Worm (Caenorhabditis elegans) whole organism, L4 larva: ENCODE results near the gene tin-9.2.

Experiments used
- F49E8.2 ChIP-seq: sonication (generic microtip); optimal IDR thresholded peaks from 2 replicates; lab custom pipeline; 2016; ENCODE audit warnings: missing compliant biosample characterization, mild to moderate bottlenecking, missing genetic modification characterization, borderline replicate concordance
- T20F7.1 ChIP-seq: fragments of 200-800 bp; sonication (Bioruptor generic); optimal IDR thresholded peaks from 2 replicates; lab custom pipeline; 2018; ENCODE audit warnings: mild to moderate bottlenecking, missing genetic modification characterization, missing compliant biosample characterization
- T26A8.4 ChIP-seq: fragments of 200-800 bp; sonication (Bioruptor generic); IDR thresholded peaks from 2 replicates; pipeline ENCODE4 v1.3.6; 2022; ENCODE audit warnings: missing genetic modification characterization, missing compliant biosample characterization
- Y105C5A.15 ChIP-seq: fragments of 200-800 bp; sonication (Bioruptor generic); IDR thresholded peaks from 2 replicates; pipeline ENCODE4 v1.3.6; 2022; ENCODE audit warnings: missing genetic modification characterization, missing compliant biosample characterization
- Y48G9A.11 ChIP-seq: fragments of 200-800 bp; sonication (Bioruptor generic); IDR thresholded peaks from 2 replicates; pipeline ENCODE4 v1.3.6; 2022; ENCODE audit warnings: missing genetic modification reagents, missing genetic modification characterization, missing compliant biosample characterization
- Y5F2A.4 ChIP-seq: fragments of 200-800 bp; sonication (Bioruptor generic); optimal IDR thresholded peaks from 2 replicates; lab custom pipeline; 2018; ENCODE audit warnings: mild to moderate bottlenecking, missing genetic modification characterization, missing compliant biosample characterization
- ZK337.2 ChIP-seq: fragments of 200-800 bp; sonication (Bioruptor generic); IDR thresholded peaks from 2 replicates; pipeline ENCODE4 v1.3.6; 2022; ENCODE audit warnings: missing genetic modification reagents, missing genetic modification characterization, missing compliant biosample characterization
- aly-2 ChIP-seq: sonication (generic microtip); optimal IDR thresholded peaks from 2 replicates; lab custom pipeline; 2018; ENCODE audit warnings: missing biosample characterization, missing genetic modification characterization
- ama-1 ChIP-seq: fragments of 150-350 bp; optimal IDR thresholded peaks from 2 replicates; lab custom pipeline; 2014; ENCODE audit warnings: inconsistent platforms, mixed read lengths
- ceh-32 ChIP-seq: sonication (generic microtip); optimal IDR thresholded peaks from 2 replicates; lab custom pipeline; 2016; ENCODE audit warnings: mild to moderate bottlenecking, missing genetic modification characterization, missing compliant biosample characterization; ENCODE audit not compliant: poor library complexity
- ceh-82 ChIP-seq: sonication (generic microtip); optimal IDR thresholded peaks from 2 replicates; lab custom pipeline; 2017; ENCODE audit warnings: missing biosample characterization, missing genetic modification characterization
- ces-1 ChIP-seq: fragments of 150-350 bp; sonication (generic microtip); optimal IDR thresholded peaks from 4 replicates; lab custom pipeline; 2014; ENCODE audit warnings: missing biosample characterization, missing genetic modification reagents, missing genetic modification characterization
- ctbp-1 ChIP-seq: fragments of 200-800 bp; sonication (Bioruptor generic); IDR thresholded peaks from 2 replicates; pipeline ENCODE4 v1.3.6; 2022; ENCODE audit warnings: missing genetic modification reagents, missing genetic modification characterization, missing compliant biosample characterization
- daf-16 ChIP-seq, 3 experiments: sonication (generic microtip); optimal IDR thresholded peaks; 2 replicates each; lab custom pipeline; 2016 to 2017; ENCODE audit warnings: missing genetic modification characterization in 3 of 3, missing genetic modification reagents in 3 of 3, mild to moderate bottlenecking in 2 of 3, missing compliant biosample characterization in 2 of 3, missing biosample characterization in 1 of 3, moderate library complexity in 1 of 3
- daf-19 ChIP-seq: fragments of 200-800 bp; sonication (Bioruptor generic); conservative IDR thresholded peaks from 2 replicates; pipeline ENCODE4 v1.3.6; 2022; ENCODE audit warnings: missing genetic modification characterization, missing compliant biosample characterization
- dmd-6 ChIP-seq: fragments of 200-800 bp; sonication (Bioruptor generic); IDR thresholded peaks from 2 replicates; pipeline ENCODE4 v1.3.6; 2022; ENCODE audit warnings: missing genetic modification reagents, missing genetic modification characterization, missing compliant biosample characterization
- dmd-9 ChIP-seq: fragments of 200-800 bp; sonication (Bioruptor generic); IDR thresholded peaks from 2 replicates; pipeline ENCODE4 v1.3.6; 2022; ENCODE audit warnings: missing genetic modification reagents, missing genetic modification characterization, missing compliant biosample characterization
- dpl-1 ChIP-seq: fragments of 150-350 bp; optimal IDR thresholded peaks from 2 replicates; lab custom pipeline; 2014; ENCODE audit warnings: missing biosample characterization, missing genetic modification reagents, missing genetic modification characterization
- hlh-11 ChIP-seq: fragments of 200-800 bp; sonication (Bioruptor generic); optimal IDR thresholded peaks from 2 replicates; lab custom pipeline; 2018; ENCODE audit warnings: mild to moderate bottlenecking, missing genetic modification characterization, missing compliant biosample characterization
- hlh-30 ChIP-seq: sonication (generic microtip); optimal IDR thresholded peaks from 2 replicates; lab custom pipeline; 2017; ENCODE audit warnings: antibody characterized with exemption, mild to moderate bottlenecking, missing genetic modification characterization, missing compliant biosample characterization; ENCODE audit not compliant: insufficient read depth
- lim-7 ChIP-seq: fragments of 200-800 bp; sonication (Bioruptor generic); IDR thresholded peaks from 2 replicates; pipeline ENCODE4 v1.3.6; 2022; ENCODE audit warnings: missing genetic modification characterization, missing compliant biosample characterization
- lin-1 ChIP-seq: fragments of 200-800 bp; sonication (Bioruptor generic); IDR thresholded peaks from 2 replicates; pipeline ENCODE4 v1.3.6; 2022; ENCODE audit warnings: missing genetic modification reagents, missing genetic modification characterization, missing compliant biosample characterization
- lin-13 ChIP-seq: fragments of 150-350 bp; optimal IDR thresholded peaks from 2 replicates; lab custom pipeline; 2014; ENCODE audit warnings: missing biosample characterization, missing genetic modification reagents, missing genetic modification characterization
- lin-38 ChIP-seq: fragments of 200-800 bp; sonication (Bioruptor generic); IDR thresholded peaks from 2 replicates; pipeline ENCODE4 v1.3.6; 2022; ENCODE audit warnings: missing genetic modification reagents, missing genetic modification characterization, missing compliant biosample characterization
- lin-39 ChIP-seq: fragments of 150-350 bp; optimal IDR thresholded peaks from 2 replicates; lab custom pipeline; 2014; ENCODE audit warnings: missing biosample characterization, missing genetic modification reagents, missing genetic modification characterization
- lir-3 ChIP-seq: sonication (generic microtip); optimal IDR thresholded peaks from 2 replicates; lab custom pipeline; 2016; ENCODE audit warnings: mild to moderate bottlenecking, missing genetic modification characterization, missing compliant biosample characterization
- madf-5 ChIP-seq, 2 experiments: fragments of 200-800 bp; sonication (Bioruptor generic); IDR thresholded peaks; 2 replicates each; pipeline ENCODE4 v1.3.6; 2022; ENCODE audit warnings: missing compliant biosample characterization in 2 of 2, missing genetic modification characterization in 2 of 2
- mdl-1 ChIP-seq, 2 experiments: fragments of 150-350 bp in 1 of 2; sonication (generic microtip) in 1 of 2; optimal IDR thresholded peaks; 2 replicates each; lab custom pipeline; 2014 to 2017; ENCODE audit warnings: missing biosample characterization in 2 of 2, missing genetic modification characterization in 2 of 2
- mxl-2 ChIP-seq: fragments of 200-800 bp; sonication (Bioruptor generic); conservative IDR thresholded peaks from 2 replicates; pipeline ENCODE4 v1.3.6; 2022; ENCODE audit warnings: missing genetic modification reagents, missing genetic modification characterization, missing compliant biosample characterization
- mxl-3 ChIP-seq: fragments of 200-800 bp; sonication (Bioruptor generic); optimal IDR thresholded peaks from 2 replicates; lab custom pipeline; 2018; ENCODE audit warnings: mild to moderate bottlenecking, missing genetic modification characterization, missing compliant biosample characterization
- nhr-10 ChIP-seq: fragments of 150-350 bp; optimal IDR thresholded peaks from 2 replicates; lab custom pipeline; 2014; ENCODE audit warnings: missing biosample characterization, missing genetic modification characterization
- nhr-102 ChIP-seq: sonication (generic microtip); optimal IDR thresholded peaks from 2 replicates; lab custom pipeline; 2016; ENCODE audit warnings: mild to moderate bottlenecking, missing genetic modification characterization, moderate library complexity, missing compliant biosample characterization
- nhr-237 ChIP-seq: sonication (generic microtip); optimal IDR thresholded peaks from 2 replicates; lab custom pipeline; 2017; ENCODE audit warnings: missing biosample characterization, missing genetic modification characterization
- nhr-25 ChIP-seq: sonication (generic microtip); optimal IDR thresholded peaks from 2 replicates; lab custom pipeline; 2017; ENCODE audit warnings: missing genetic modification characterization, mild to moderate bottlenecking, missing compliant biosample characterization, antibody characterized with exemption, moderate library complexity, borderline replicate concordance; ENCODE audit not compliant: insufficient read depth
- nhr-28 ChIP-seq: fragments of 150-350 bp; optimal IDR thresholded peaks from 2 replicates; lab custom pipeline; 2014; ENCODE audit warnings: missing biosample characterization, missing genetic modification characterization
- nhr-48 ChIP-seq: sonication (generic microtip); optimal IDR thresholded peaks from 2 replicates; lab custom pipeline; 2016; ENCODE audit warnings: mild to moderate bottlenecking, missing genetic modification characterization, missing compliant biosample characterization
- nhr-6 ChIP-seq: fragments of 150-350 bp; optimal IDR thresholded peaks from 2 replicates; lab custom pipeline; 2014; ENCODE audit warnings: missing biosample characterization, missing genetic modification characterization
- pqm-1 ChIP-seq: sonication (generic microtip); optimal IDR thresholded peaks from 2 replicates; lab custom pipeline; 2017; ENCODE audit warnings: missing biosample characterization, missing genetic modification characterization
- sdz-12 ChIP-seq: fragments of 200-800 bp; sonication (Bioruptor generic); optimal IDR thresholded peaks from 2 replicates; lab custom pipeline; 2018; ENCODE audit warnings: mild to moderate bottlenecking, missing genetic modification characterization, missing compliant biosample characterization
- set-16 ChIP-seq: fragments of 200-800 bp; sonication (Bioruptor generic); IDR thresholded peaks from 2 replicates; pipeline ENCODE4 v1.3.6; 2022; ENCODE audit warnings: missing genetic modification reagents, missing genetic modification characterization, missing compliant biosample characterization
- skn-1 ChIP-seq: fragments of 150-350 bp; optimal IDR thresholded peaks from 2 replicates; lab custom pipeline; 2014; ENCODE audit warnings: missing biosample characterization, missing genetic modification characterization
- tag-97 ChIP-seq: fragments of 200-800 bp; sonication (Bioruptor generic); IDR thresholded peaks from 2 replicates; pipeline ENCODE4 v1.3.6; 2022; ENCODE audit warnings: missing genetic modification characterization, missing compliant biosample characterization
- unc-39 ChIP-seq: sonication (generic microtip); optimal IDR thresholded peaks from 2 replicates; lab custom pipeline; 2017; ENCODE audit warnings: missing biosample characterization, missing genetic modification characterization
- unc-62 ChIP-seq, 3 experiments: fragments of 150-350 bp in 1 of 3; sonication (generic microtip); optimal IDR thresholded peaks in 2 of 3; peaks in 1 of 3; 1 replicate in 1 of 3; 2 replicates in 2 of 3; lab custom pipeline; 2014 to 2017; ENCODE audit warnings: missing biosample characterization in 3 of 3, missing genetic modification characterization in 3 of 3, missing genetic modification reagents in 3 of 3, missing genotype in 1 of 3
- vab-7 ChIP-seq: fragments of 200-800 bp; sonication (Bioruptor generic); IDR thresholded peaks from 2 replicates; pipeline ENCODE4 v1.3.6; 2022; ENCODE audit warnings: missing genetic modification reagents, missing genetic modification characterization, missing compliant biosample characterization
- zag-1 ChIP-seq: fragments of 150-350 bp; optimal IDR thresholded peaks from 2 replicates; lab custom pipeline; 2014; ENCODE audit warnings: missing biosample characterization, missing genetic modification characterization
- zfp-3 ChIP-seq: fragments of 200-800 bp; sonication (Bioruptor generic); conservative IDR thresholded peaks from 2 replicates; pipeline ENCODE4 v1.3.6; 2022; ENCODE audit warnings: missing genetic modification reagents, missing genetic modification characterization, missing compliant biosample characterization

tin-9.2 gene

ce11 chrIV:13075625-13076252 is 23.1 kb upstream of the tin-9.2 start (continued):
- TF ChIP-seq vab-7 (GFP tag; lab: Robert Waterston, UW), result no peak
- TF ChIP-seq F49E8.2, result no peak
- peak in 1 of 2 experiments; percentile 47 for TF ChIP-seq mdl-1 (tag; optimal IDR thresholded peaks at IDR 0.05; lab: Kevin White, UChicago)
- TF ChIP-seq skn-1 (tag; lab: Kevin White, UChicago), result no peak
- TF ChIP-seq unc-39, result no peak
- peak; percentile 58 for TF ChIP-seq hlh-11 (tag; lab: Kevin White, UChicago)
- TF ChIP-seq aly-2 (tag; lab: Kevin White, UChicago), result no peak
- TF ChIP-seq Y48G9A.11 (GFP tag; lab: Robert Waterston, UW), result no peak
- no peak for TF ChIP-seq nhr-102
- TF ChIP-seq set-16 (GFP tag; lab: Robert Waterston, UW), result no peak
- no peak for TF ChIP-seq nhr-237
- TF ChIP-seq lin-38 (GFP tag; lab: Robert Waterston, UW), result no peak
- TF ChIP-seq ZK337.2 (GFP tag; lab: Robert Waterston, UW), result no peak
- peak; percentile 25 for TF ChIP-seq hlh-30
- 0 out of 2 replicates have a peak, but pooled peaks have one; percentile 9 for TF ChIP-seq dmd-6

ce11 chrIV:13076620-13077019 is 22.2 kb upstream of the tin-9.2 start, which contains the start of gene C39E9.7:
TSS of gene C39E9.7 (minus strand) at chrIV:13076720.
- TF ChIP-seq nhr-6 (tag; lab: Kevin White, UChicago), result no peak
- TF ChIP-seq madf-5 (GFP tag; IDR thresholded peaks at IDR 0.05; lab: Robert Waterston, UW), result no peak
- TF ChIP-seq ceh-32, result no peak
- no peak for TF ChIP-seq pqm-1
- TF ChIP-seq tag-97 (GFP tag; lab: Robert Waterston, UW), result no peak
- no peak for TF ChIP-seq ces-1 (GFP tag; lab: Kevin White, UChicago)
- TF ChIP-seq zfp-3 (GFP tag; lab: Robert Waterston, UW), result no peak

- TF ChIP-seq nhr-10 (tag; lab: Kevin White, UChicago), result no peak
- TF ChIP-seq pqm-1, result no peak
- TF ChIP-seq lim-7 (GFP tag; lab: Robert Waterston, UW), result no peak
- TF ChIP-seq T20F7.1 (GFP tag; lab: Kevin White, UChicago), result no peak
- TF ChIP-seq ctbp-1 (GFP tag; lab: Robert Waterston, UW), result no peak
- no peak for TF ChIP-seq mxl-2 (GFP tag; lab: Robert Waterston, UW)
- TF ChIP-seq zag-1 (tag; lab: Kevin White, UChicago), result no peak
- TF ChIP-seq nhr-25 (tag; lab: Kevin White, UChicago), result peak; percentile 52
- no peak for TF ChIP-seq ceh-82
- peak; percentile 96 for TF ChIP-seq nhr-28 (tag; lab: Kevin White, UChicago)
- no peak for TF ChIP-seq sdz-12 (GFP tag; lab: Kevin White, UChicago)
- no peak for TF ChIP-seq lir-3 (tag; lab: Kevin White, UChicago)
- no peak for TF ChIP-seq lin-1 (GFP tag; lab: Robert Waterston, UW)
- TF ChIP-seq dpl-1 (GFP tag; lab: Kevin White, UChicago), result no peak
- no peak for TF ChIP-seq T26A8.4 (GFP tag; lab: Robert Waterston, UW)
- no peak for TF ChIP-seq daf-16 (GFP tag; optimal IDR thresholded peaks at IDR 0.05; lab: Kevin White, UChicago)
- TF ChIP-seq daf-16 (tag; optimal IDR thresholded peaks at IDR 0.05; lab: Kevin White, UChicago), result no peak
- TF ChIP-seq unc-62 (GFP tag; optimal IDR thresholded peaks at IDR 0.05 in 1 of 2; lab: Kevin White, UChicago), result peak in 1 of 2 experiments; percentile 25
- no peak for TF ChIP-seq unc-62 (tag; optimal IDR thresholded peaks at IDR 0.05; lab: Kevin White, UChicago)
- peak; percentile 79 for TF ChIP-seq nhr-48
- TF ChIP-seq lin-13 (GFP tag; lab: Kevin White, UChicago), result no peak
- TF ChIP-seq ces-1 (GFP tag; lab: Kevin White, UChicago), result no peak
- TF ChIP-seq mxl-3 (GFP tag; lab: Kevin White, UChicago), result peak; percentile 70
- TF ChIP-seq lin-39 (tag; lab: Kevin White, UChicago), result no peak
- TF ChIP-seq Y5F2A.4 (GFP tag; lab: Kevin White, UChicago), result no peak
- TF ChIP-seq daf-19 (GFP tag; lab: Robert Waterston, UW), result no peak
- TF ChIP-seq ama-1 (lab: Kevin White, UChicago), result no peak
- no peak for TF ChIP-seq Y105C5A.15 (GFP tag; lab: Robert Waterston, UW)
- no peak for TF ChIP-seq dmd-9 (GFP tag; lab: Robert Waterston, UW)
- TF ChIP-seq hlh-30, result peak; percentile 83
Observed at ce11 chrIV:13077694-13078093, 21.1 kb upstream of the tin-9.2 start.
